Fruit fly (Drosophila melanogaster): ENCODE data around the gene CG12541.

dm6 chrX:6997653-6998491 lies 68.0 kb downstream of the CG12541 start:
- TF ChIP-seq CG8478 (optimal IDR thresholded peaks at IDR 0.05): no peak
- no peak for TF ChIP-seq CTCF (optimal IDR thresholded peaks at IDR 0.05)

Data from S2 (cell line).